Fruit fly (Drosophila melanogaster) whole organism, embryonic: ENCODE data around the gene Tom70.
A peak's percentile ranks its signal among the peaks of the same experiment; 100 is the strongest.

Source experiments
- Ada2b ChIP-seq: fragments of 200-800 bp; sonication (Bioruptor generic); IDR thresholded peaks from 2 replicates; pipeline ENCODE4 v1.3.6; 2022; ENCODE audit warnings: missing biosample characterization, missing genetic modification characterization
- Atf3 ChIP-seq: fragments of 200-800 bp; sonication (Bioruptor generic); optimal IDR thresholded peaks from 3 replicates; lab custom pipeline; 2016; ENCODE audit warnings: missing biosample characterization, missing genetic modification characterization
- CG15479 ChIP-seq: fragments of 200-800 bp; sonication (Bioruptor generic); optimal IDR thresholded peaks from 3 replicates; lab custom pipeline; 2019; ENCODE audit warnings: missing biosample characterization, mild to moderate bottlenecking, missing genetic modification characterization, moderate library complexity
- CG17186 ChIP-seq: fragments of 200-800 bp; sonication (Bioruptor generic); optimal IDR thresholded peaks from 3 replicates; lab custom pipeline; 2017; ENCODE audit warnings: missing biosample characterization, missing genetic modification reagents, missing genetic modification characterization
- CG17328 ChIP-seq: fragments of 200-800 bp; sonication (Bioruptor generic); IDR thresholded peaks from 2 replicates; pipeline ENCODE4 v1.3.6; 2022; ENCODE audit warnings: missing biosample characterization, missing genetic modification characterization
- CG17829 ChIP-seq: fragments of 200-800 bp; optimal IDR thresholded peaks from 2 replicates; lab custom pipeline; 2019; ENCODE audit warnings: missing biosample characterization, mild to moderate bottlenecking, missing genetic modification characterization, moderate library complexity
- CG18262 ChIP-seq: fragments of 200-800 bp; optimal IDR thresholded peaks from 3 replicates; lab custom pipeline; 2019; ENCODE audit warnings: missing biosample characterization, mild to moderate bottlenecking, missing genetic modification characterization, moderate library complexity
- CG2678 ChIP-seq: fragments of 200-800 bp; sonication (Bioruptor generic); optimal IDR thresholded peaks from 3 replicates; lab custom pipeline; 2019; ENCODE audit warnings: missing biosample characterization, mild to moderate bottlenecking, missing genetic modification characterization, moderate library complexity
- CG2712 ChIP-seq: fragments of 200-800 bp; optimal IDR thresholded peaks from 3 replicates; lab custom pipeline; 2019; ENCODE audit warnings: missing biosample characterization, mild to moderate bottlenecking, missing genetic modification characterization, moderate library complexity
- CG4328 ChIP-seq: fragments of 200-800 bp; sonication (Bioruptor generic); optimal IDR thresholded peaks from 3 replicates; lab custom pipeline; 2017; ENCODE audit warnings: missing biosample characterization, missing genetic modification reagents, missing genetic modification characterization
- CG5180 ChIP-seq: fragments of 200-800 bp; sonication (Bioruptor generic); optimal IDR thresholded peaks from 3 replicates; lab custom pipeline; 2017; ENCODE audit warnings: missing biosample characterization, missing genetic modification characterization, mild to moderate bottlenecking, moderate library complexity, missing genetic modification reagents
- CG7556 ChIP-seq: fragments of 200-800 bp; sonication (Bioruptor generic); optimal IDR thresholded peaks from 2 replicates; lab custom pipeline; 2017; ENCODE audit warnings: missing biosample characterization, mild to moderate bottlenecking, missing genetic modification characterization
- CG8089 ChIP-seq: fragments of 200-800 bp; sonication (Bioruptor generic); optimal IDR thresholded peaks from 3 replicates; lab custom pipeline; 2016; ENCODE audit warnings: missing biosample characterization, missing genetic modification characterization
- CG8924 ChIP-seq: fragments of 200-800 bp; optimal IDR thresholded peaks from 3 replicates; lab custom pipeline; 2019; ENCODE audit warnings: missing biosample characterization, mild to moderate bottlenecking, missing genetic modification characterization, moderate library complexity
- CG9437 ChIP-seq: fragments of 200-800 bp; sonication (Bioruptor generic); optimal IDR thresholded peaks from 2 replicates; lab custom pipeline; 2018; ENCODE audit warnings: missing biosample characterization, mild to moderate bottlenecking, missing genetic modification characterization
- CG9797 ChIP-seq: fragments of 200-800 bp; sonication (Bioruptor generic); optimal IDR thresholded peaks from 3 replicates; lab custom pipeline; 2018; ENCODE audit warnings: missing biosample characterization, mild to moderate bottlenecking, missing genetic modification characterization
- Gsc ChIP-seq: fragments of 200-800 bp; sonication (Bioruptor generic); IDR thresholded peaks from 2 replicates; pipeline ENCODE4 v1.3.6; 2022; ENCODE audit warnings: missing biosample characterization, missing genetic modification characterization
- HLHmδ ChIP-seq: fragments of 200-800 bp; sonication (Bioruptor generic); optimal IDR thresholded peaks from 2 replicates; lab custom pipeline; 2018; ENCODE audit warnings: missing biosample characterization, mild to moderate bottlenecking, missing genetic modification characterization, moderate library complexity
- HmgD ChIP-seq: fragments of 200-800 bp; sonication (Bioruptor generic); optimal IDR thresholded peaks from 3 replicates; lab custom pipeline; 2016; ENCODE audit warnings: missing biosample characterization, missing genetic modification characterization
- Hr39 ChIP-seq: fragments of >200 bp; optimal IDR thresholded peaks from 2 replicates; lab custom pipeline; 2017
- Hr78 ChIP-seq, 2 experiments: fragments of 200-800 bp in 1 of 2; fragments of >200 bp in 1 of 2; sonication (Bioruptor generic) in 1 of 2; optimal IDR thresholded peaks; 2 replicates each; lab custom pipeline; 2017 to 2019; ENCODE audit warnings: missing biosample characterization in 2 of 2, missing genetic modification characterization in 2 of 2, mild to moderate bottlenecking in 1 of 2, moderate library complexity in 1 of 2
- Opbp ChIP-seq: fragments of 200-800 bp; sonication (Bioruptor generic); IDR thresholded peaks from 3 replicates; pipeline ENCODE4 v1.3.6; 2022; ENCODE audit warnings: missing biosample characterization, missing genetic modification characterization; ENCODE audit not compliant: partially characterized antibody
- Sin3A ChIP-seq: fragments of >200 bp; optimal IDR thresholded peaks from 2 replicates; lab custom pipeline; 2018
- Trl ChIP-seq, 3 experiments: fragments of >200 bp in 2 of 3; fragments of 200-800 bp in 1 of 3; sonication (Bioruptor generic) in 1 of 3; optimal IDR thresholded peaks; 2 replicates in 1 of 3; 3 replicates in 2 of 3; lab custom pipeline; 2016 to 2017; ENCODE audit warnings: missing biosample characterization in 1 of 3, missing genetic modification characterization in 1 of 3
- ac ChIP-seq: fragments of 200-800 bp; sonication (Bioruptor generic); optimal IDR thresholded peaks from 3 replicates; lab custom pipeline; 2017; ENCODE audit warnings: missing biosample characterization, mild to moderate bottlenecking, missing genetic modification characterization
- az2 ChIP-seq: fragments of 200-800 bp; sonication (Bioruptor generic); optimal IDR thresholded peaks from 3 replicates; lab custom pipeline; 2016; ENCODE audit warnings: missing biosample characterization, missing genetic modification characterization
- dmrt11E ChIP-seq: fragments of 200-800 bp; sonication (Bioruptor generic); optimal IDR thresholded peaks from 3 replicates; lab custom pipeline; 2018; ENCODE audit warnings: missing biosample characterization, mild to moderate bottlenecking, missing genetic modification characterization, moderate library complexity
- eve ChIP-seq, 2 experiments: fragments of >200 bp; optimal IDR thresholded peaks; 2 replicates each; lab custom pipeline; 2017; ENCODE audit warnings: missing biosample characterization in 2 of 2, missing genetic modification characterization in 2 of 2
- fu2 ChIP-seq: fragments of 200-800 bp; sonication (Bioruptor generic); optimal IDR thresholded peaks from 2 replicates; lab custom pipeline; 2016; ENCODE audit warnings: missing biosample characterization, missing genetic modification characterization
- gro ChIP-seq: fragments of 200-800 bp; sonication (Bioruptor generic); optimal IDR thresholded peaks from 2 replicates; lab custom pipeline; 2016; ENCODE audit warnings: missing biosample characterization, missing genetic modification characterization
- her ChIP-seq: fragments of 200-800 bp; sonication (Bioruptor generic); optimal IDR thresholded peaks from 2 replicates; lab custom pipeline; 2016; ENCODE audit warnings: missing biosample characterization, missing genetic modification characterization
- lmd ChIP-seq: fragments of 200-800 bp; sonication (Bioruptor generic); IDR thresholded peaks from 2 replicates; pipeline ENCODE4 v1.3.6; 2022; ENCODE audit warnings: missing biosample characterization, missing genetic modification characterization
- nom ChIP-seq: fragments of 200-800 bp; sonication (Bioruptor generic); optimal IDR thresholded peaks from 2 replicates; lab custom pipeline; 2017; ENCODE audit warnings: missing biosample characterization, missing genetic modification characterization, mild to moderate bottlenecking, moderate library complexity, missing genetic modification reagents
- pan ChIP-seq, 4 experiments: fragments of >200 bp in 3 of 4; fragments of 200-800 bp in 1 of 4; sonication (Bioruptor generic) in 1 of 4; optimal IDR thresholded peaks in 3 of 4; IDR thresholded peaks in 1 of 4; 2 replicates each; pipeline versions ENCODE4 v1.3.6 to Lab custom; 2017 to 2022; ENCODE audit warnings: missing biosample characterization in 2 of 4, missing genetic modification characterization in 2 of 4, mixed read lengths in 1 of 4
- peb ChIP-seq: fragments of 200-800 bp; sonication (Bioruptor generic); IDR thresholded peaks from 2 replicates; pipeline ENCODE4 v1.3.6; 2022; ENCODE audit warnings: missing biosample characterization, missing genetic modification characterization
- pros ChIP-seq: fragments of 200-800 bp; sonication (Bioruptor generic); optimal IDR thresholded peaks from 3 replicates; lab custom pipeline; 2019; ENCODE audit warnings: missing biosample characterization, mild to moderate bottlenecking, missing genetic modification characterization, moderate library complexity
- repo ChIP-seq: fragments of 200-800 bp; sonication (Bioruptor generic); optimal IDR thresholded peaks from 2 replicates; lab custom pipeline; 2016; ENCODE audit warnings: missing biosample characterization, missing genetic modification characterization
- slp2 ChIP-seq: fragments of 200-800 bp; sonication (Bioruptor generic); optimal IDR thresholded peaks from 2 replicates; lab custom pipeline; 2016; ENCODE audit warnings: missing biosample characterization, missing genetic modification characterization
- so ChIP-seq: fragments of 200-800 bp; sonication (Bioruptor generic); IDR thresholded peaks from 3 replicates; pipeline ENCODE4 v1.3.6; 2022; ENCODE audit warnings: missing biosample characterization, missing genetic modification characterization
- tll ChIP-seq, 2 experiments: fragments of 200-800 bp in 1 of 2; fragments of >200 bp in 1 of 2; sonication (Bioruptor generic) in 1 of 2; optimal IDR thresholded peaks; 2 replicates each; lab custom pipeline; 2017 to 2019; ENCODE audit warnings: missing biosample characterization in 2 of 2, missing genetic modification characterization in 2 of 2, mild to moderate bottlenecking in 1 of 2, moderate library complexity in 1 of 2

The Tom70 gene

dm6 chr2L:12002922-12003791 lies 35.2 kb downstream of the Tom70 start (continued):
- no peak for TF ChIP-seq Atf3 (GFP tag; lab: Kevin White, UChicago)
- TF ChIP-seq Hr39 = no peak
- TF ChIP-seq CG15479 (GFP tag; lab: Kevin White, UChicago) = peak; percentile 93
- peak; percentile 8 for TF ChIP-seq CG8924 (tag; lab: Kevin White, UChicago)
- TF ChIP-seq fu2 (GFP tag; lab: Kevin White, UChicago) = no peak
- no peak for TF ChIP-seq pan (optimal IDR thresholded peaks at IDR 0.05; lab: Kevin White, UChicago)
- TF ChIP-seq pan (GFP tag; optimal IDR thresholded peaks at IDR 0.05 in 1 of 2, IDR thresholded peaks at IDR 0.05 in 1 of 2) = no peak
- TF ChIP-seq tll (GFP tag; optimal IDR thresholded peaks at IDR 0.05; lab: Kevin White, UChicago) = peak in 1 of 2 experiments; percentile 54
- no peak for TF ChIP-seq repo (GFP tag; lab: Kevin White, UChicago)
- peak; percentile 18 for TF ChIP-seq CG18262 (tag; lab: Kevin White, UChicago)
- TF ChIP-seq so (GFP tag; lab: Robert Waterston, UW) = no peak
- peak; percentile 3 for TF ChIP-seq CG7556 (GFP tag; lab: Kevin White, UChicago)
- peak; percentile 74 for TF ChIP-seq HLHmδ (GFP tag; lab: Kevin White, UChicago)
- no peak for TF ChIP-seq CG9797 (GFP tag; lab: Kevin White, UChicago)
- peak; percentile 19 for TF ChIP-seq CG17829 (tag; lab: Kevin White, UChicago)
- TF ChIP-seq gro (GFP tag; lab: Kevin White, UChicago) = peak; percentile 72
- TF ChIP-seq Hr78 (GFP tag; optimal IDR thresholded peaks at IDR 0.05; lab: Kevin White, UChicago) = peak in 1 of 2 experiments; percentile 91
- TF ChIP-seq CG17186 (GFP tag; lab: Kevin White, UChicago) = no peak
- TF ChIP-seq az2 (GFP tag; lab: Kevin White, UChicago) = peak; percentile 53
- TF ChIP-seq eve (GFP tag; optimal IDR thresholded peaks at IDR 0.05; lab: Kevin White, UChicago) = no peak
- peak; percentile 60 for TF ChIP-seq nom (GFP tag; lab: Kevin White, UChicago)
- no peak for TF ChIP-seq Trl (optimal IDR thresholded peaks at IDR 0.05; lab: Kevin White, UChicago)
- peak; percentile 42 for TF ChIP-seq Trl (GFP tag; optimal IDR thresholded peaks at IDR 0.05; lab: Kevin White, UChicago)
- no peak for TF ChIP-seq slp2
- TF ChIP-seq CG4328 (GFP tag; lab: Kevin White, UChicago) = peak; percentile 22
- peak; percentile 63 for TF ChIP-seq CG2712 (tag; lab: Kevin White, UChicago)
- TF ChIP-seq her = peak; percentile 56
- no peak for TF ChIP-seq lmd
- peak; percentile 8 for TF ChIP-seq CG8089 (GFP tag; lab: Kevin White, UChicago)
- peak; percentile 32 for TF ChIP-seq CG9437
- TF ChIP-seq ac = peak; percentile 67
- no peak for TF ChIP-seq Opbp (GFP tag; lab: Robert Waterston, UW)
- peak; percentile 73 for TF ChIP-seq pros
- no peak for TF ChIP-seq CG17328 (GFP tag; lab: Robert Waterston, UW)
- TF ChIP-seq HmgD = peak; percentile 11
- no peak for TF ChIP-seq peb (GFP tag; lab: Robert Waterston, UW)
- TF ChIP-seq Sin3A (lab: Kevin White, UChicago) = no peak
- TF ChIP-seq CG5180 (GFP tag; lab: Kevin White, UChicago) = peak; percentile 91
- no peak for TF ChIP-seq Gsc (GFP tag; lab: Robert Waterston, UW)
- no peak for TF ChIP-seq Ada2b (GFP tag; lab: Robert Waterston, UW)
- peak; percentile 49 for TF ChIP-seq CG2678 (tag; lab: Kevin White, UChicago)
- peak; percentile 27 for TF ChIP-seq dmrt11E (tag; lab: Kevin White, UChicago)
